Worm (Caenorhabditis elegans): ENCODE results near the gene unc-43.

unc-43 gene

ce11 chrIV:10394858-10395257, 44.8 kb upstream of the unc-43 start, which contains the start of gene R10H10.4:
Gene R10H10.4, minus strand, starts transcription at chrIV:10394958.
- no peak for TF ChIP-seq C16A3.4 (tag; optimal IDR thresholded peaks at IDR 0.05)
- no peak for TF ChIP-seq ztf-11 (tag; optimal IDR thresholded peaks at IDR 0.05)
- TF ChIP-seq lin-14 (GFP tag; optimal IDR thresholded peaks at IDR 0.05): no peak
- no peak for TF ChIP-seq nhr-237 (tag; optimal IDR thresholded peaks at IDR 0.05)
- TF ChIP-seq ceh-88 (GFP tag; IDR thresholded peaks at IDR 0.05): no peak
- TF ChIP-seq grh-1 (GFP tag; IDR thresholded peaks at IDR 0.05): no peak

- no peak for TF ChIP-seq tbx-2 (tag; optimal IDR thresholded peaks at IDR 0.05)
- TF ChIP-seq lin-39 (tag; optimal IDR thresholded peaks at IDR 0.05): no peak
- TF ChIP-seq vab-15 (tag; optimal IDR thresholded peaks at IDR 0.05): no peak
- no peak for TF ChIP-seq sptf-1 (tag; optimal IDR thresholded peaks at IDR 0.05)
These were observed 41.8 kb upstream of the unc-43 start, which contains the start of gene spe-26 for ce11 chrIV:10391827-10392226. Gene spe-26, minus strand, starts transcription at chrIV:10391927.

ce11 chrIV:10388263-10388662, 38.2 kb upstream of the unc-43 start, which contains the start of gene R10H10.3:
Gene R10H10.3, plus strand, starts transcription at chrIV:10388505.
- TF ChIP-seq nhr-237 (tag; optimal IDR thresholded peaks at IDR 0.05): no peak
- TF ChIP-seq ztf-11 (tag; optimal IDR thresholded peaks at IDR 0.05): no peak
- TF ChIP-seq nhr-47 (tag; optimal IDR thresholded peaks at IDR 0.05): no peak
- TF ChIP-seq nhr-90 (tag; optimal IDR thresholded peaks at IDR 0.05; ENCODE audit: poor library complexity): no peak
- peak; percentile 43 for TF ChIP-seq elt-2 (tag; optimal IDR thresholded peaks at IDR 0.05)
- no peak for TF ChIP-seq aly-2 (tag; optimal IDR thresholded peaks at IDR 0.05)

- TF ChIP-seq elt-2 (tag; optimal IDR thresholded peaks at IDR 0.05) (no peak), aly-2 (tag; optimal IDR thresholded peaks at IDR 0.05) (peak; percentile 27)
These were observed 37.1 kb upstream of the unc-43 start, which contains the start of gene nfu-1 for ce11 chrIV:10387113-10387512. Gene nfu-1, plus strand, starts transcription at chrIV:10387413.

DNA sequence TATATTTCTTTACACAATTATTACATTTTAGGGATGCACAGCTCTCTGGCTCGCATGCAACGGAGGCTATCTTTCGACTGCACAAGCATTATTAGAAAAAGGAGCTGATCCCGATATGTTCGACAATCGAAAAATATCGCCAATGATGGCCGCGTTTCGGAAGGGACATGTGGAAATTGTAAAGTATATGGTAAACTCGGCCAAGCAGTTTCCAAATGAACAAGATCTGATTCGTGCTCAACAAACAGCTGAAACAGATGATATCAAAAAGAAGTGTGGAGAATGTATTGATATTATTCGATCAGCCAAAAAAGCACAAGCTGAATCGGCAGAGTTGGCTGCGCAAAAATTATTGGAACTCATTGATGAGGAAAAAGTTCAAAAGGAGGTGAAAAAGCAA, 32.9 kb upstream of the unc-43 start:
- TF ChIP-seq efl-1 (optimal IDR thresholded peaks at IDR 0.05) (no peak), efl-1 (GFP tag; optimal IDR thresholded peaks at IDR 0.05 in 1 of 2) (no peak), nhr-20 (tag; optimal IDR thresholded peaks at IDR 0.05) (no peak), F16B12.6 (tag; optimal IDR thresholded peaks at IDR 0.05) (no peak), nhr-28 (tag; optimal IDR thresholded peaks at IDR 0.05) (no peak), dpl-1 (GFP tag; optimal IDR thresholded peaks at IDR 0.05) (no peak), fkh-8 (tag; optimal IDR thresholded peaks at IDR 0.05) (no peak), C04F5.9 (tag; optimal IDR thresholded peaks at IDR 0.05) (no peak), zag-1 (tag; optimal IDR thresholded peaks at IDR 0.05) (no peak), ceh-82 (tag; optimal IDR thresholded peaks at IDR 0.05) (no peak), ets-5 (GFP tag; IDR thresholded peaks at IDR 0.05) (no peak), ceh-90 (tag; optimal IDR thresholded peaks at IDR 0.05) (no peak), elt-3 (tag; optimal IDR thresholded peaks at IDR 0.05) (no peak), blmp-1 (tag; optimal IDR thresholded peaks at IDR 0.05) (no peak), lir-3 (tag; optimal IDR thresholded peaks at IDR 0.05; ENCODE audit: poor library complexity) (no peak), jun-1 (tag; optimal IDR thresholded peaks at IDR 0.05) (no peak), aha-1 (tag; optimal IDR thresholded peaks at IDR 0.05) (no peak)

- TF ChIP-seq mdl-1 (tag; optimal IDR thresholded peaks at IDR 0.05) (no peak), aly-2 (tag; optimal IDR thresholded peaks at IDR 0.05) (peak; percentile 5), Y116A8C.19 (tag; optimal IDR thresholded peaks at IDR 0.05; ENCODE audit: borderline replicate concordance) (no peak), ceh-90 (tag; optimal IDR thresholded peaks at IDR 0.05) (peak; percentile 14), ztf-11 (tag; optimal IDR thresholded peaks at IDR 0.05) (no peak), fkh-4 (tag; optimal IDR thresholded peaks at IDR 0.05; ENCODE audit: borderline replicate concordance) (no peak), zag-1 (tag; optimal IDR thresholded peaks at IDR 0.05) (no peak), efl-1 (optimal IDR thresholded peaks at IDR 0.05) (no peak), efl-1 (GFP tag; optimal IDR thresholded peaks at IDR 0.05 in 1 of 2) (peak in 1 of 2 experiments; percentile 81), nhr-77 (tag; optimal IDR thresholded peaks at IDR 0.05) (no peak), nhr-47 (tag; optimal IDR thresholded peaks at IDR 0.05) (no peak), blmp-1 (tag; optimal IDR thresholded peaks at IDR 0.05) (no peak), isw-1 (GFP tag; IDR thresholded peaks at IDR 0.05) (no peak), nhr-12 (tag; optimal IDR thresholded peaks at IDR 0.05) (no peak), elt-3 (tag; optimal IDR thresholded peaks at IDR 0.05) (no peak), sox-4 (tag; optimal IDR thresholded peaks at IDR 0.05) (no peak)
These were observed 31.0 kb upstream of the unc-43 start for ce11 chrIV:10381035-10381434.
